Fruit fly (Drosophila melanogaster) whole organism, embryonic: Measurements from ENCODE around the gene capu.

Source experiments
- B-H1 ChIP-seq: fragments of 200-800 bp; sonication (Bioruptor generic); IDR thresholded peaks from 3 replicates; pipeline ENCODE4 v1.3.6; 2022; ENCODE audit warnings: missing biosample characterization, missing genetic modification characterization
- CG1024 ChIP-seq: fragments of 200-800 bp; sonication (Bioruptor generic); IDR thresholded peaks from 2 replicates; pipeline ENCODE4 v1.3.6; 2022; ENCODE audit warnings: missing biosample characterization, missing genetic modification characterization
- CG10543 ChIP-seq: fragments of 200-800 bp; sonication (Bioruptor generic); optimal IDR thresholded peaks from 3 replicates; lab custom pipeline; 2017; ENCODE audit warnings: missing biosample characterization, mild to moderate bottlenecking, missing genetic modification characterization, moderate library complexity
- CG11696 ChIP-seq: fragments of 200-800 bp; sonication (Bioruptor generic); IDR thresholded peaks from 2 replicates; pipeline ENCODE4 v1.3.6; 2022; ENCODE audit warnings: missing biosample characterization, missing genetic modification characterization
- CG12104 ChIP-seq: fragments of 200-800 bp; sonication (Bioruptor generic); optimal IDR thresholded peaks from 3 replicates; lab custom pipeline; 2016; ENCODE audit warnings: missing biosample characterization, missing genetic modification characterization
- CG12236 ChIP-seq: fragments of 200-800 bp; sonication (Bioruptor generic); optimal IDR thresholded peaks from 2 replicates; lab custom pipeline; 2016; ENCODE audit warnings: missing biosample characterization, missing genetic modification characterization
- CG12299 ChIP-seq: fragments of 200-800 bp; sonication (Bioruptor generic); optimal IDR thresholded peaks from 2 replicates; lab custom pipeline; 2018; ENCODE audit warnings: missing biosample characterization, mild to moderate bottlenecking, missing genetic modification characterization
- CG13123 ChIP-seq: fragments of 200-800 bp; sonication (Bioruptor generic); optimal IDR thresholded peaks from 2 replicates; lab custom pipeline; 2016; ENCODE audit warnings: missing biosample characterization, missing genetic modification characterization
- CG14014 ChIP-seq: fragments of 200-800 bp; sonication (Bioruptor generic); IDR thresholded peaks from 2 replicates; pipeline ENCODE4 v1.3.6; 2022; ENCODE audit warnings: missing biosample characterization, missing genetic modification characterization
- CG14965 ChIP-seq: fragments of 200-800 bp; sonication (Bioruptor generic); optimal IDR thresholded peaks from 2 replicates; lab custom pipeline; 2016; ENCODE audit warnings: missing biosample characterization, missing genetic modification characterization, borderline replicate concordance
- CG1792 ChIP-seq: fragments of 200-800 bp; sonication (Bioruptor generic); optimal IDR thresholded peaks from 2 replicates; lab custom pipeline; 2016; ENCODE audit warnings: missing biosample characterization, missing genetic modification characterization
- CG18599 ChIP-seq: fragments of 200-800 bp; sonication (Bioruptor generic); optimal IDR thresholded peaks from 3 replicates; lab custom pipeline; 2017; ENCODE audit warnings: missing biosample characterization, missing genetic modification characterization, mild to moderate bottlenecking, moderate library complexity, missing genetic modification reagents
- CG30431 ChIP-seq: fragments of 200-800 bp; sonication (Bioruptor generic); optimal IDR thresholded peaks from 2 replicates; lab custom pipeline; 2017; ENCODE audit warnings: missing biosample characterization, missing genetic modification characterization
- CG3065 ChIP-seq: fragments of 200-800 bp; sonication (Bioruptor generic); optimal IDR thresholded peaks from 2 replicates; lab custom pipeline; 2016; ENCODE audit warnings: missing biosample characterization, missing genetic modification characterization
- CG34224 ChIP-seq: fragments of 200-800 bp; sonication (Bioruptor generic); IDR thresholded peaks from 3 replicates; pipeline ENCODE4 v1.3.6; 2022; ENCODE audit warnings: missing biosample characterization, missing genetic modification characterization; ENCODE audit not compliant: partially characterized antibody
- CG3726 ChIP-seq: fragments of 200-800 bp; sonication (Bioruptor generic); IDR thresholded peaks from 3 replicates; pipeline ENCODE4, ENCODE4 v1.3.6; 2022; ENCODE audit warnings: missing biosample characterization, missing genetic modification characterization
- CG3847 ChIP-seq: fragments of 200-800 bp; sonication (Bioruptor generic); IDR thresholded peaks from 2 replicates; pipeline ENCODE4 v1.3.6; 2022; ENCODE audit warnings: missing biosample characterization, missing genetic modification characterization
- CG5245 ChIP-seq: fragments of 200-800 bp; sonication (Bioruptor generic); optimal IDR thresholded peaks from 3 replicates; lab custom pipeline; 2016; ENCODE audit warnings: missing biosample characterization, missing genetic modification characterization
- CG6689 ChIP-seq: fragments of 200-800 bp; sonication (Bioruptor generic); IDR thresholded peaks from 2 replicates; pipeline ENCODE4 v1.3.6; 2022; ENCODE audit warnings: missing biosample characterization, missing genetic modification characterization
- CG9797 ChIP-seq: fragments of 200-800 bp; sonication (Bioruptor generic); optimal IDR thresholded peaks from 3 replicates; lab custom pipeline; 2018; ENCODE audit warnings: missing biosample characterization, mild to moderate bottlenecking, missing genetic modification characterization
- CG9817 ChIP-seq: fragments of 200-800 bp; sonication (Bioruptor generic); optimal IDR thresholded peaks from 2 replicates; lab custom pipeline; 2018; ENCODE audit warnings: missing biosample characterization, mild to moderate bottlenecking, missing genetic modification characterization, moderate library complexity
- H15 ChIP-seq: fragments of 200-800 bp; sonication (Bioruptor generic); IDR thresholded peaks from 3 replicates; pipeline ENCODE4 v1.3.6; 2022; ENCODE audit warnings: missing biosample characterization, missing genetic modification characterization
- Hmr ChIP-seq: fragments of 200-800 bp; sonication (Bioruptor generic); optimal IDR thresholded peaks from 3 replicates; lab custom pipeline; 2017; ENCODE audit warnings: mild to moderate bottlenecking, missing biosample characterization, missing genetic modification reagents, missing genetic modification characterization
- Hr3 ChIP-seq: fragments of 200-800 bp; sonication (Bioruptor generic); optimal IDR thresholded peaks from 3 replicates; lab custom pipeline; 2016; ENCODE audit warnings: missing biosample characterization, missing genetic modification characterization
- Hr78 ChIP-seq, 2 experiments: fragments of 200-800 bp in 1 of 2; fragments of >200 bp in 1 of 2; sonication (Bioruptor generic) in 1 of 2; optimal IDR thresholded peaks; 2 replicates each; lab custom pipeline; 2017 to 2019; ENCODE audit warnings: missing biosample characterization in 2 of 2, missing genetic modification characterization in 2 of 2, mild to moderate bottlenecking in 1 of 2, moderate library complexity in 1 of 2
- Side ChIP-seq: fragments of 200-800 bp; sonication (Bioruptor generic); optimal IDR thresholded peaks from 2 replicates; lab custom pipeline; 2016; ENCODE audit warnings: missing biosample characterization, missing genetic modification characterization
- al ChIP-seq: fragments of 200-800 bp; sonication (Bioruptor generic); IDR thresholded peaks from 2 replicates; pipeline ENCODE4 v1.3.6; 2022; ENCODE audit warnings: missing biosample characterization, missing genetic modification characterization
- cad ChIP-seq: fragments of >200 bp; optimal IDR thresholded peaks from 2 replicates; lab custom pipeline; 2017; ENCODE audit warnings: missing biosample characterization, missing genetic modification characterization
- chinmo ChIP-seq: fragments of 200-800 bp; sonication (Bioruptor generic); IDR thresholded peaks from 4 replicates; pipeline ENCODE4 v1.3.6; 2022; ENCODE audit warnings: missing biosample characterization, missing genetic modification characterization; ENCODE audit not compliant: partially characterized antibody
- danr ChIP-seq: fragments of 200-800 bp; sonication (Bioruptor generic); IDR thresholded peaks from 2 replicates; pipeline ENCODE4 v1.3.6; 2022; ENCODE audit warnings: missing biosample characterization, missing genetic modification characterization
- dati ChIP-seq: fragments of 200-800 bp; sonication (Bioruptor generic); IDR thresholded peaks from 2 replicates; pipeline ENCODE4 v1.3.6; 2022; ENCODE audit warnings: missing biosample characterization, missing genetic modification characterization
- dimm ChIP-seq: fragments of 200-800 bp; sonication (Bioruptor generic); IDR thresholded peaks from 2 replicates; pipeline ENCODE4 v1.3.6; 2022; ENCODE audit warnings: missing biosample characterization, missing genetic modification characterization
- dmrt11E ChIP-seq: fragments of 200-800 bp; sonication (Bioruptor generic); optimal IDR thresholded peaks from 3 replicates; lab custom pipeline; 2018; ENCODE audit warnings: missing biosample characterization, mild to moderate bottlenecking, missing genetic modification characterization, moderate library complexity
- dmrt99B ChIP-seq: fragments of 200-800 bp; sonication (Bioruptor generic); optimal IDR thresholded peaks from 2 replicates; lab custom pipeline; 2018; ENCODE audit warnings: missing biosample characterization, mild to moderate bottlenecking, missing genetic modification characterization, moderate library complexity
- dpn ChIP-seq, 2 experiments: fragments of 200-800 bp; sonication (Bioruptor generic); optimal IDR thresholded peaks; 3 replicates each; lab custom pipeline; 2016; ENCODE audit warnings: missing biosample characterization in 2 of 2, missing genetic modification characterization in 2 of 2
- en ChIP-seq: fragments of 200-800 bp; sonication (Bioruptor generic); optimal IDR thresholded peaks from 2 replicates; lab custom pipeline; 2016; ENCODE audit warnings: missing biosample characterization, missing genetic modification characterization
- ftz-f1 ChIP-seq: fragments of 200-800 bp; sonication (Bioruptor generic); optimal IDR thresholded peaks from 2 replicates; lab custom pipeline; 2016; ENCODE audit warnings: missing biosample characterization, missing genetic modification characterization
- gt ChIP-seq: fragments of 200-800 bp; sonication (Bioruptor generic); IDR thresholded peaks from 2 replicates; pipeline ENCODE4 v1.3.6; 2022; ENCODE audit warnings: missing biosample characterization, missing genetic modification characterization
- mam ChIP-seq: fragments of 200-800 bp; sonication (Bioruptor generic); optimal IDR thresholded peaks from 3 replicates; lab custom pipeline; 2016; ENCODE audit warnings: missing biosample characterization, missing genetic modification characterization
- oc ChIP-seq: fragments of 200-800 bp; sonication (Bioruptor generic); optimal IDR thresholded peaks from 2 replicates; lab custom pipeline; 2018; ENCODE audit warnings: missing biosample characterization, mild to moderate bottlenecking, missing genetic modification characterization, moderate library complexity
- sc ChIP-seq, 3 experiments: fragments of >200 bp in 2 of 3; fragments of 200-800 bp in 1 of 3; sonication (Bioruptor generic) in 1 of 3; optimal IDR thresholded peaks; 2 replicates in 2 of 3; 3 replicates in 1 of 3; lab custom pipeline; 2017; ENCODE audit warnings: mild to moderate bottlenecking in 1 of 3, missing biosample characterization in 1 of 3, missing genetic modification characterization in 1 of 3, missing genetic modification reagents in 1 of 3
- seq ChIP-seq: fragments of 200-800 bp; sonication (Bioruptor generic); IDR thresholded peaks from 2 replicates; pipeline ENCODE4 v1.3.6; 2022; ENCODE audit warnings: missing biosample characterization, missing genetic modification characterization
- sima ChIP-seq: fragments of 200-800 bp; sonication (Bioruptor generic); optimal IDR thresholded peaks from 2 replicates; lab custom pipeline; 2016; ENCODE audit warnings: missing biosample characterization, missing genetic modification characterization
- sob ChIP-seq: fragments of 200-800 bp; sonication (Bioruptor generic); IDR thresholded peaks from 2 replicates; pipeline ENCODE4 v1.3.6; 2022; ENCODE audit warnings: missing biosample characterization, missing genetic modification characterization
- ssp ChIP-seq: fragments of 200-800 bp; sonication (Bioruptor generic); IDR thresholded peaks from 2 replicates; pipeline ENCODE4 v1.3.6; 2022; ENCODE audit warnings: missing biosample characterization, missing genetic modification characterization
- tll ChIP-seq, 2 experiments: fragments of 200-800 bp in 1 of 2; fragments of >200 bp in 1 of 2; sonication (Bioruptor generic) in 1 of 2; optimal IDR thresholded peaks; 2 replicates each; lab custom pipeline; 2017 to 2019; ENCODE audit warnings: missing biosample characterization in 2 of 2, missing genetic modification characterization in 2 of 2, mild to moderate bottlenecking in 1 of 2, moderate library complexity in 1 of 2
- unc-4 ChIP-seq: fragments of 200-800 bp; sonication (Bioruptor generic); IDR thresholded peaks from 2 replicates; pipeline ENCODE4 v1.3.6; 2022; ENCODE audit warnings: missing biosample characterization, missing genetic modification characterization; ENCODE audit not compliant: partially characterized antibody
- vnd ChIP-seq: fragments of 200-800 bp; sonication (Bioruptor generic); IDR thresholded peaks from 3 replicates; pipeline ENCODE4 v1.3.6; 2022; ENCODE audit warnings: missing biosample characterization, missing genetic modification characterization; ENCODE audit not compliant: partially characterized antibody
- z ChIP-seq: fragments of 200-800 bp; sonication (Bioruptor generic); IDR thresholded peaks from 3 replicates; pipeline ENCODE4 v1.3.6; 2022; ENCODE audit warnings: missing biosample characterization, missing genetic modification characterization

Gene capu

DNA sequence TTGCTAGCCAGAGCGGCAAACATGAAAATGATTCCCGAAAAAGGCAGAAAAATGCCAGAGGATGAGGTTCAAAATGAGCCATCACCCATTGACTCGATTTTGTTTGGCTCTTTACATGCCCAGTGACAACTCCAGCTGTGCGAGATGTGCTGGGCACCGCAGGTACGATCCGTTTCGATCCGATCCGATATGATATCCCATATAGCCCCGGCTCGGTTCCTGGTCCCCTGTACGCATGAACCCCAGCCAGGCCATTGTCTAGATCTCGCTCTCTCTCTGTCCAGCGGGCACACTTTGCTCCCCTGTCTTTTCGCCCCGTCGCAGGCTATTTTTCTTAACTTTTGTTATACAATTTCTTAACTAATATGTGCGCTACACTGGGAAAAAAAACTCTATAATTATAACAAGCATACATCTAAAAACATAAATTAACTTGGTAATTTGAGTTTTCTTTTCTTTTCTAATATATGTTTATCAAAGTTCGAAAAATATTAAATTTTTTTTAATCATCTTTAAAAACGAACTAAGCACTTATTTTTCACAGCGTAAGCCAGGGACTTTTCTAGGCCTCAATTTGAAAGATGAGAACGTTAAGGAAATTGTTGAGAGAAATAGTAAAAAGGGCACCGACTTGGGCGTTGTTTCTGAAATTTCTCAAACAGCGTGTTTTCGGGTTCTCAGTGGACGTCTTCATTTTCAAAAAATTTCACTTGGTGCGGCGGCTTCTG lies 75.1 kb downstream of the capu start (continued):
- TF ChIP-seq CG11696 (GFP tag; lab: Robert Waterston, UW): 0 out of 2 replicates have a peak, but pooled peaks have one; percentile 12
- TF ChIP-seq CG13123 (GFP tag; lab: Kevin White, UChicago): peak; percentile 23
- TF ChIP-seq CG10543: no peak
- no peak for TF ChIP-seq gt (GFP tag; lab: Robert Waterston, UW)
- TF ChIP-seq B-H1: no peak
- TF ChIP-seq mam (GFP tag; lab: Kevin White, UChicago): no peak
- peak; percentile 57 for TF ChIP-seq CG5245 (GFP tag; lab: Kevin White, UChicago)
- peak; percentile 43 for TF ChIP-seq CG3065 (GFP tag; lab: Kevin White, UChicago)
- peak; percentile 98 for TF ChIP-seq dmrt11E
- TF ChIP-seq sc (optimal IDR thresholded peaks at IDR 0.05; lab: Kevin White, UChicago): no peak
- TF ChIP-seq sc (GFP tag; optimal IDR thresholded peaks at IDR 0.05; lab: Kevin White, UChicago): peak; percentile 66
- TF ChIP-seq al (GFP tag; lab: Robert Waterston, UW): no peak
- no peak for TF ChIP-seq CG14014
- TF ChIP-seq CG14965 (GFP tag; lab: Kevin White, UChicago): no peak
- peak; percentile 24 for TF ChIP-seq en
- no peak for TF ChIP-seq H15 (GFP tag; lab: Robert Waterston, UW)
- no peak for TF ChIP-seq dimm (GFP tag; lab: Robert Waterston, UW)
- no peak for TF ChIP-seq sob
- no peak for TF ChIP-seq CG9797 (GFP tag; lab: Kevin White, UChicago)
- TF ChIP-seq unc-4 (GFP tag; lab: Robert Waterston, UW): no peak
- TF ChIP-seq CG34224 (GFP tag; lab: Robert Waterston, UW): no peak
- TF ChIP-seq vnd: no peak
- TF ChIP-seq ftz-f1 (GFP tag; lab: Kevin White, UChicago): no peak
- no peak for TF ChIP-seq dati (GFP tag; lab: Robert Waterston, UW)
- peak; percentile 72 for TF ChIP-seq CG6689
- TF ChIP-seq Hr78 (GFP tag; optimal IDR thresholded peaks at IDR 0.05; lab: Kevin White, UChicago): no peak
- peak; percentile 53; the same call in 1 of the 2 replicates for TF ChIP-seq CG1024 (GFP tag; lab: Robert Waterston, UW)
- TF ChIP-seq cad: no peak
- peak; percentile 45 for TF ChIP-seq dmrt99B (tag; lab: Kevin White, UChicago)
- no peak for TF ChIP-seq z (GFP tag; lab: Robert Waterston, UW)
- TF ChIP-seq chinmo (GFP tag; lab: Robert Waterston, UW): no peak
- TF ChIP-seq CG30431 (GFP tag; lab: Kevin White, UChicago): peak; percentile 65
- TF ChIP-seq CG1792 (GFP tag; lab: Kevin White, UChicago): no peak
- TF ChIP-seq danr: no peak
- peak; percentile 71 for TF ChIP-seq CG12104 (GFP tag; lab: Kevin White, UChicago)
- TF ChIP-seq tll (GFP tag; optimal IDR thresholded peaks at IDR 0.05; lab: Kevin White, UChicago): peak in 1 of 2 experiments; percentile 80
- no peak for TF ChIP-seq CG9817 (tag; lab: Kevin White, UChicago)
- peak; percentile 73 for TF ChIP-seq CG12236 (GFP tag; lab: Kevin White, UChicago)
- peak; percentile 27 for TF ChIP-seq Side (GFP tag; lab: Kevin White, UChicago)
- TF ChIP-seq CG12299 (tag; lab: Kevin White, UChicago): no peak
- TF ChIP-seq Hr3 (GFP tag; lab: Kevin White, UChicago): peak; percentile 60
- no peak for TF ChIP-seq sima (GFP tag; lab: Kevin White, UChicago)
- no peak for TF ChIP-seq ssp
- TF ChIP-seq oc (tag; lab: Kevin White, UChicago): no peak
- TF ChIP-seq CG18599 (GFP tag; lab: Kevin White, UChicago): peak; percentile 40
- TF ChIP-seq seq (GFP tag; lab: Robert Waterston, UW): no peak
- TF ChIP-seq CG3847 (GFP tag; lab: Robert Waterston, UW): no peak
- TF ChIP-seq Hmr (GFP tag; lab: Kevin White, UChicago): no peak
- peak; percentile 33 to 41 for TF ChIP-seq dpn (GFP tag; optimal IDR thresholded peaks at IDR 0.05; lab: Kevin White, UChicago)
- no peak for TF ChIP-seq CG3726 (GFP tag; lab: Robert Waterston, UW)
